Fruit fly (Drosophila melanogaster) whole organism: Measurements from ENCODE around the gene Rpp14a.

ENCODE experiments used
- Dll ChIP-seq: fragments of >200 bp; optimal IDR thresholded peaks from 2 replicates; lab custom pipeline; 2017
- pan ChIP-seq: fragments of >200 bp; optimal IDR thresholded peaks from 2 replicates; lab custom pipeline; 2017
- psq ChIP-seq: fragments of >200 bp; optimal IDR thresholded peaks from 2 replicates; lab custom pipeline; 2017

DNA sequence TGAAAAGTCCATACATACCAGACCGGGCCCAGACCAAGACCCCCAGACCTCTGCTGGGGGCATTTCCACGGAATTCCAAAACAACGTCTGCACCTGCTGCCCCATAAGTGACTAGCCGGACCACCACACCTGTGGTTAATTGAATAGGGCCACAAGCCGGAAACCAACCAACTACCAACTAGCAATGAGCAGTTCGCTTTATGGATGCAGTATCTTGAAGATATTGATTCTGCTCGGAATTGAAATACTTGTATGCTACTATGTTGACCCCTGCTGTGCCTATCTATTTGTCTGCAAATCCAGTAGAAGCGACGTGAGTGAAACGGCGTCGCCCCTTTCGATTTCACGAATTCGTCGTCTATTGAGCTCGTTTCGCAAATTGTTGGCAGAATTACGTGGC, 39.2 kb downstream of the Rpp14a start:
- TF ChIP-seq Dll (lab: Kevin White, UChicago) (no peak), psq (lab: Kevin White, UChicago) (no peak), pan (lab: Kevin White, UChicago) (no peak)
